Fruit fly (Drosophila melanogaster) whole organism, embryonic: Measurements from ENCODE around the gene CG11378.

ENCODE experiments used
- Adf1 ChIP-seq: fragments of 200-800 bp; sonication (Bioruptor generic); IDR thresholded peaks from 2 replicates; pipeline ENCODE4 v1.3.6; 2022; ENCODE audit warnings: missing biosample characterization, missing genetic modification characterization
- Atf3 ChIP-seq: fragments of 200-800 bp; sonication (Bioruptor generic); optimal IDR thresholded peaks from 3 replicates; lab custom pipeline; 2016; ENCODE audit warnings: missing biosample characterization, missing genetic modification characterization
- CG10274 ChIP-seq: fragments of 200-800 bp; sonication (Bioruptor generic); optimal IDR thresholded peaks from 3 replicates; lab custom pipeline; 2017; ENCODE audit warnings: missing biosample characterization, mild to moderate bottlenecking, missing genetic modification characterization
- CG10431 ChIP-seq: fragments of 200-800 bp; sonication (Bioruptor generic); optimal IDR thresholded peaks from 3 replicates; lab custom pipeline; 2018; ENCODE audit warnings: missing biosample characterization, mild to moderate bottlenecking, missing genetic modification characterization
- CG10462 ChIP-seq: fragments of 200-800 bp; sonication (Bioruptor generic); optimal IDR thresholded peaks from 2 replicates; lab custom pipeline; 2016; ENCODE audit warnings: missing biosample characterization, missing genetic modification characterization
- CG10543 ChIP-seq: fragments of 200-800 bp; sonication (Bioruptor generic); optimal IDR thresholded peaks from 3 replicates; lab custom pipeline; 2017; ENCODE audit warnings: missing biosample characterization, mild to moderate bottlenecking, missing genetic modification characterization, moderate library complexity
- CG11247 ChIP-seq: fragments of 200-800 bp; sonication (Bioruptor generic); IDR thresholded peaks from 2 replicates; pipeline ENCODE4 v1.3.6; 2022; ENCODE audit warnings: missing biosample characterization, missing genetic modification characterization
- CG11696 ChIP-seq: fragments of 200-800 bp; sonication (Bioruptor generic); IDR thresholded peaks from 2 replicates; pipeline ENCODE4 v1.3.6; 2022; ENCODE audit warnings: missing biosample characterization, missing genetic modification characterization
- CG15696 ChIP-seq: fragments of 200-800 bp; sonication (Bioruptor generic); optimal IDR thresholded peaks from 2 replicates; lab custom pipeline; 2019; ENCODE audit warnings: missing biosample characterization, mild to moderate bottlenecking, missing genetic modification characterization, moderate library complexity
- CG17186 ChIP-seq: fragments of 200-800 bp; sonication (Bioruptor generic); optimal IDR thresholded peaks from 3 replicates; lab custom pipeline; 2017; ENCODE audit warnings: missing biosample characterization, missing genetic modification reagents, missing genetic modification characterization
- CG3163 ChIP-seq: fragments of 200-800 bp; sonication (Bioruptor generic); optimal IDR thresholded peaks from 3 replicates; lab custom pipeline; 2016; ENCODE audit warnings: missing biosample characterization, missing genetic modification characterization
- CG3838 ChIP-seq: fragments of 200-800 bp; sonication (Bioruptor generic); optimal IDR thresholded peaks from 3 replicates; lab custom pipeline; 2016; ENCODE audit warnings: missing biosample characterization, missing genetic modification characterization
- CG3995 ChIP-seq: fragments of 200-800 bp; sonication (Bioruptor generic); optimal IDR thresholded peaks from 3 replicates; lab custom pipeline; 2016; ENCODE audit warnings: missing biosample characterization, missing genetic modification characterization
- CG4707 ChIP-seq: fragments of 200-800 bp; sonication (Bioruptor generic); optimal IDR thresholded peaks from 2 replicates; lab custom pipeline; 2018; ENCODE audit warnings: missing biosample characterization, mild to moderate bottlenecking, missing genetic modification characterization, moderate library complexity
- CG6272 ChIP-seq: fragments of 200-800 bp; sonication (Bioruptor generic); IDR thresholded peaks from 2 replicates; pipeline ENCODE4 v1.3.6; 2022; ENCODE audit warnings: missing biosample characterization, missing genetic modification characterization
- CG6765 ChIP-seq: fragments of 200-800 bp; sonication (Bioruptor generic); optimal IDR thresholded peaks from 3 replicates; lab custom pipeline; 2017; ENCODE audit warnings: missing biosample characterization, mild to moderate bottlenecking, missing genetic modification characterization
- CG8089 ChIP-seq: fragments of 200-800 bp; sonication (Bioruptor generic); optimal IDR thresholded peaks from 3 replicates; lab custom pipeline; 2016; ENCODE audit warnings: missing biosample characterization, missing genetic modification characterization
- CG8765 ChIP-seq: fragments of 200-800 bp; sonication (Bioruptor generic); IDR thresholded peaks from 2 replicates; pipeline ENCODE4 v1.3.6; 2022; ENCODE audit warnings: missing biosample characterization, missing genetic modification characterization
- CG9215 ChIP-seq: fragments of 200-800 bp; sonication (Bioruptor generic); IDR thresholded peaks from 2 replicates; pipeline ENCODE4 v1.3.6; 2022; ENCODE audit warnings: missing biosample characterization, missing genetic modification characterization
- CG9437 ChIP-seq: fragments of 200-800 bp; sonication (Bioruptor generic); optimal IDR thresholded peaks from 2 replicates; lab custom pipeline; 2018; ENCODE audit warnings: missing biosample characterization, mild to moderate bottlenecking, missing genetic modification characterization
- E2f2 ChIP-seq: fragments of 200-800 bp; sonication (Bioruptor generic); IDR thresholded peaks from 2 replicates; pipeline ENCODE4 v1.3.6; 2022; ENCODE audit warnings: missing biosample characterization, missing genetic modification characterization
- Eip74EF ChIP-seq, 2 experiments: fragments of 200-800 bp in 1 of 2; fragments of >200 bp in 1 of 2; sonication (Bioruptor generic) in 1 of 2; optimal IDR thresholded peaks; 2 replicates each; lab custom pipeline; 2017 to 2019; ENCODE audit warnings: missing biosample characterization in 2 of 2, missing genetic modification characterization in 2 of 2, mild to moderate bottlenecking in 1 of 2, moderate library complexity in 1 of 2
- Ets97D ChIP-seq: fragments of 200-800 bp; sonication (Bioruptor generic); optimal IDR thresholded peaks from 3 replicates; lab custom pipeline; 2016; ENCODE audit warnings: missing biosample characterization, missing genetic modification characterization
- HLH4C ChIP-seq: fragments of 200-800 bp; sonication (Bioruptor generic); IDR thresholded peaks from 3 replicates; pipeline ENCODE4 v1.3.6; 2022; ENCODE audit warnings: missing biosample characterization, missing genetic modification characterization; ENCODE audit not compliant: partially characterized antibody
- MESR4 ChIP-seq: fragments of 200-800 bp; sonication (Bioruptor generic); optimal IDR thresholded peaks from 2 replicates; lab custom pipeline; 2018; ENCODE audit warnings: missing biosample characterization, mild to moderate bottlenecking, missing genetic modification characterization, moderate library complexity
- Myb ChIP-seq: fragments of 200-800 bp; sonication (Bioruptor generic); optimal IDR thresholded peaks from 2 replicates; lab custom pipeline; 2016; ENCODE audit warnings: missing biosample characterization, missing genetic modification characterization
- Opbp ChIP-seq: fragments of 200-800 bp; sonication (Bioruptor generic); IDR thresholded peaks from 3 replicates; pipeline ENCODE4 v1.3.6; 2022; ENCODE audit warnings: missing biosample characterization, missing genetic modification characterization; ENCODE audit not compliant: partially characterized antibody
- Ssrp ChIP-seq: fragments of 200-800 bp; sonication (Bioruptor generic); optimal IDR thresholded peaks from 2 replicates; lab custom pipeline; 2018; ENCODE audit warnings: missing biosample characterization, mild to moderate bottlenecking, missing genetic modification characterization, moderate library complexity
- Trl ChIP-seq, 3 experiments: fragments of >200 bp in 2 of 3; fragments of 200-800 bp in 1 of 3; sonication (Bioruptor generic) in 1 of 3; optimal IDR thresholded peaks; 2 replicates in 1 of 3; 3 replicates in 2 of 3; lab custom pipeline; 2016 to 2017; ENCODE audit warnings: missing biosample characterization in 1 of 3, missing genetic modification characterization in 1 of 3
- Usf ChIP-seq: fragments of 200-800 bp; sonication (Bioruptor generic); optimal IDR thresholded peaks from 2 replicates; lab custom pipeline; 2017; ENCODE audit warnings: missing genotype, missing biosample characterization, missing genetic modification characterization
- YL-1 ChIP-seq: fragments of 200-800 bp; sonication (Bioruptor generic); optimal IDR thresholded peaks from 3 replicates; lab custom pipeline; 2017; ENCODE audit warnings: missing biosample characterization, mild to moderate bottlenecking, missing genetic modification characterization
- btn ChIP-seq: fragments of 200-800 bp; sonication (Bioruptor generic); optimal IDR thresholded peaks from 2 replicates; lab custom pipeline; 2016; ENCODE audit warnings: missing biosample characterization, missing genetic modification characterization
- crc ChIP-seq: fragments of 200-800 bp; sonication (Bioruptor generic); optimal IDR thresholded peaks from 2 replicates; lab custom pipeline; 2016; ENCODE audit warnings: missing biosample characterization, missing genetic modification characterization
- danr ChIP-seq: fragments of 200-800 bp; sonication (Bioruptor generic); IDR thresholded peaks from 2 replicates; pipeline ENCODE4 v1.3.6; 2022; ENCODE audit warnings: missing biosample characterization, missing genetic modification characterization
- eve ChIP-seq, 2 experiments: fragments of >200 bp; optimal IDR thresholded peaks; 2 replicates each; lab custom pipeline; 2017; ENCODE audit warnings: missing biosample characterization in 2 of 2, missing genetic modification characterization in 2 of 2
- fu2 ChIP-seq: fragments of 200-800 bp; sonication (Bioruptor generic); optimal IDR thresholded peaks from 2 replicates; lab custom pipeline; 2016; ENCODE audit warnings: missing biosample characterization, missing genetic modification characterization
- jing ChIP-seq: fragments of 200-800 bp; sonication (Bioruptor generic); optimal IDR thresholded peaks from 2 replicates; lab custom pipeline; 2018; ENCODE audit warnings: missing biosample characterization, mild to moderate bottlenecking, missing genetic modification characterization
- kah ChIP-seq: fragments of 200-800 bp; sonication (Bioruptor generic); optimal IDR thresholded peaks from 2 replicates; lab custom pipeline; 2018; ENCODE audit warnings: missing biosample characterization, mild to moderate bottlenecking, missing genetic modification characterization
- kay ChIP-seq: fragments of 200-800 bp; sonication (Bioruptor generic); optimal IDR thresholded peaks from 2 replicates; lab custom pipeline; 2016; ENCODE audit warnings: missing biosample characterization, missing genetic modification characterization
- kni ChIP-seq: fragments of 200-800 bp; sonication (Bioruptor generic); optimal IDR thresholded peaks from 3 replicates; lab custom pipeline; 2017; ENCODE audit warnings: mild to moderate bottlenecking, missing biosample characterization, missing genetic modification reagents, missing genetic modification characterization
- lola ChIP-seq, 3 experiments: fragments of >200 bp in 2 of 3; fragments of 200-800 bp in 1 of 3; sonication (Bioruptor generic) in 1 of 3; optimal IDR thresholded peaks; 2 replicates each; lab custom pipeline; 2017 to 2019; ENCODE audit warnings: missing biosample characterization in 3 of 3, missing genetic modification characterization in 3 of 3, mild to moderate bottlenecking in 1 of 3, moderate library complexity in 1 of 3
- mam ChIP-seq: fragments of 200-800 bp; sonication (Bioruptor generic); optimal IDR thresholded peaks from 3 replicates; lab custom pipeline; 2016; ENCODE audit warnings: missing biosample characterization, missing genetic modification characterization
- nerfin-1 ChIP-seq: fragments of 200-800 bp; sonication (Bioruptor generic); optimal IDR thresholded peaks from 3 replicates; lab custom pipeline; 2019; ENCODE audit warnings: missing biosample characterization, mild to moderate bottlenecking, missing genetic modification characterization, moderate library complexity
- nom ChIP-seq: fragments of 200-800 bp; sonication (Bioruptor generic); optimal IDR thresholded peaks from 2 replicates; lab custom pipeline; 2017; ENCODE audit warnings: missing biosample characterization, missing genetic modification characterization, mild to moderate bottlenecking, moderate library complexity, missing genetic modification reagents
- p53 ChIP-seq: fragments of 200-800 bp; sonication (Bioruptor generic); optimal IDR thresholded peaks from 2 replicates; lab custom pipeline; 2016; ENCODE audit warnings: missing biosample characterization, missing genetic modification characterization
- pho ChIP-seq: fragments of 200-800 bp; sonication (Bioruptor generic); optimal IDR thresholded peaks from 2 replicates; lab custom pipeline; 2016; ENCODE audit warnings: missing biosample characterization, missing genetic modification characterization
- psq ChIP-seq: fragments of 200-800 bp; sonication (Bioruptor generic); optimal IDR thresholded peaks from 2 replicates; lab custom pipeline; 2017; ENCODE audit warnings: missing biosample characterization, missing genetic modification characterization
- sens ChIP-seq: fragments of 200-800 bp; sonication (Bioruptor generic); peaks from one replicate; lab custom pipeline; 2016; ENCODE audit warnings: missing biosample characterization, missing genetic modification characterization
- wor ChIP-seq: fragments of 200-800 bp; sonication (Bioruptor generic); IDR thresholded peaks from 2 replicates; pipeline ENCODE4 v1.3.6; 2022; ENCODE audit warnings: missing biosample characterization, missing genetic modification characterization
- zfh1 ChIP-seq: fragments of 200-800 bp; sonication (Bioruptor generic); IDR thresholded peaks from 3 replicates; pipeline ENCODE4 v1.3.6; 2022; ENCODE audit warnings: missing biosample characterization, missing genetic modification characterization

The CG11378 gene

dm6 chrX:1209251-1210020 is 38.8 kb downstream of the CG11378 start, which contains the start of gene CG11382 (continued):
- TF ChIP-seq Myb (GFP tag; lab: Kevin White, UChicago), result no peak
- TF ChIP-seq sens (GFP tag; lab: Kevin White, UChicago), result peak; percentile 36
- no peak for TF ChIP-seq MESR4
- peak; percentile 78 for TF ChIP-seq CG4707 (GFP tag; lab: Kevin White, UChicago)
- TF ChIP-seq Adf1 (GFP tag; lab: Robert Waterston, UW), result no peak
- TF ChIP-seq CG11247, result no peak
- no peak for TF ChIP-seq CG3995 (GFP tag; lab: Kevin White, UChicago)
- TF ChIP-seq Opbp (GFP tag; lab: Robert Waterston, UW), result no peak
- no peak for TF ChIP-seq kay (GFP tag; lab: Kevin White, UChicago)
- TF ChIP-seq CG3163 (GFP tag; lab: Kevin White, UChicago), result no peak
- no peak for TF ChIP-seq CG6765 (GFP tag; lab: Kevin White, UChicago)
- TF ChIP-seq CG10543 (GFP tag; lab: Kevin White, UChicago), result no peak
- TF ChIP-seq fu2 (GFP tag; lab: Kevin White, UChicago), result no peak
- TF ChIP-seq kni (GFP tag; lab: Kevin White, UChicago), result peak; percentile 31
- no peak for TF ChIP-seq pho (GFP tag; lab: Kevin White, UChicago)
- TF ChIP-seq nom (GFP tag; lab: Kevin White, UChicago), result no peak
- no peak for TF ChIP-seq mam (GFP tag; lab: Kevin White, UChicago)
- no peak for TF ChIP-seq psq (GFP tag; lab: Kevin White, UChicago)
- no peak for TF ChIP-seq Ets97D (GFP tag; lab: Kevin White, UChicago)
- TF ChIP-seq wor (GFP tag; lab: Robert Waterston, UW), result no peak
- no peak for TF ChIP-seq CG17186 (GFP tag; lab: Kevin White, UChicago)
- no peak for TF ChIP-seq CG6272 (GFP tag; lab: Robert Waterston, UW)
- TF ChIP-seq CG10431 (GFP tag; lab: Kevin White, UChicago), result no peak
- TF ChIP-seq CG8765 (GFP tag; lab: Robert Waterston, UW), result no peak
- TF ChIP-seq crc (GFP tag; lab: Kevin White, UChicago), result no peak
- TF ChIP-seq danr (GFP tag; lab: Robert Waterston, UW), result no peak
- TF ChIP-seq kah (GFP tag; lab: Kevin White, UChicago), result no peak
- TF ChIP-seq p53 (GFP tag; lab: Kevin White, UChicago), result no peak
- TF ChIP-seq CG8089 (GFP tag; lab: Kevin White, UChicago), result no peak
- TF ChIP-seq CG10274 (GFP tag; lab: Kevin White, UChicago), result no peak
- TF ChIP-seq jing (GFP tag; lab: Kevin White, UChicago), result no peak
- no peak for TF ChIP-seq zfh1 (GFP tag; lab: Robert Waterston, UW)
- peak; percentile 10 to 57 for TF ChIP-seq Trl (optimal IDR thresholded peaks at IDR 0.05; lab: Kevin White, UChicago)
- no peak for TF ChIP-seq Trl (GFP tag; optimal IDR thresholded peaks at IDR 0.05; lab: Kevin White, UChicago)
- no peak for TF ChIP-seq Eip74EF (GFP tag; optimal IDR thresholded peaks at IDR 0.05; lab: Kevin White, UChicago)
- no peak for TF ChIP-seq CG9437 (GFP tag; lab: Kevin White, UChicago)
- TF ChIP-seq eve (GFP tag; optimal IDR thresholded peaks at IDR 0.05; lab: Kevin White, UChicago), result no peak
- peak in 1 of 3 experiments; percentile 2 for TF ChIP-seq lola (GFP tag; optimal IDR thresholded peaks at IDR 0.05; lab: Kevin White, UChicago)
- TF ChIP-seq CG11696 (GFP tag; lab: Robert Waterston, UW), result no peak
- peak; percentile 3 for TF ChIP-seq nerfin-1 (tag; lab: Kevin White, UChicago)
- no peak for TF ChIP-seq btn (GFP tag; lab: Kevin White, UChicago)
- no peak for TF ChIP-seq CG9215 (GFP tag; lab: Robert Waterston, UW)
- no peak for TF ChIP-seq Usf
- peak; percentile 15 for TF ChIP-seq CG15696 (tag; lab: Kevin White, UChicago)
- TF ChIP-seq Atf3 (GFP tag; lab: Kevin White, UChicago), result no peak
- TF ChIP-seq YL-1 (GFP tag; lab: Kevin White, UChicago), result no peak
- no peak for TF ChIP-seq CG10462
- no peak for TF ChIP-seq HLH4C
- no peak for TF ChIP-seq CG3838 (GFP tag; lab: Kevin White, UChicago)
- no peak for TF ChIP-seq Ssrp (tag; lab: Kevin White, UChicago)
- no peak for TF ChIP-seq E2f2 (GFP tag; lab: Robert Waterston, UW)
